Fruit fly (Drosophila melanogaster) whole organism, embryonic: ENCODE data around the gene Lsd-1.

Source experiments
- ATbp ChIP-seq: fragments of 200-800 bp; sonication (Bioruptor generic); optimal IDR thresholded peaks from 2 replicates; lab custom pipeline; 2017; ENCODE audit warnings: missing biosample characterization, mild to moderate bottlenecking, missing genetic modification characterization, missing genetic modification reagents
- Adf1 ChIP-seq: fragments of 200-800 bp; sonication (Bioruptor generic); IDR thresholded peaks from 2 replicates; pipeline ENCODE4 v1.3.6; 2022; ENCODE audit warnings: missing biosample characterization, missing genetic modification characterization
- Atf-2 ChIP-seq: fragments of 200-800 bp; sonication (Bioruptor generic); optimal IDR thresholded peaks from 2 replicates; lab custom pipeline; 2016; ENCODE audit warnings: missing biosample characterization, missing genetic modification characterization
- B-H1 ChIP-seq: fragments of 200-800 bp; sonication (Bioruptor generic); IDR thresholded peaks from 3 replicates; pipeline ENCODE4 v1.3.6; 2022; ENCODE audit warnings: missing biosample characterization, missing genetic modification characterization
- BtbVII ChIP-seq: fragments of 200-800 bp; sonication (Bioruptor generic); optimal IDR thresholded peaks from 3 replicates; lab custom pipeline; 2017; ENCODE audit warnings: missing biosample characterization, mild to moderate bottlenecking, missing genetic modification characterization
- CG10209 ChIP-seq: fragments of 200-800 bp; sonication (Bioruptor generic); optimal IDR thresholded peaks from 3 replicates; lab custom pipeline; 2017; ENCODE audit warnings: missing biosample characterization, mild to moderate bottlenecking, missing genetic modification characterization, missing genetic modification reagents
- CG10274 ChIP-seq: fragments of 200-800 bp; sonication (Bioruptor generic); optimal IDR thresholded peaks from 3 replicates; lab custom pipeline; 2017; ENCODE audit warnings: missing biosample characterization, mild to moderate bottlenecking, missing genetic modification characterization
- CG10543 ChIP-seq: fragments of 200-800 bp; sonication (Bioruptor generic); optimal IDR thresholded peaks from 3 replicates; lab custom pipeline; 2017; ENCODE audit warnings: missing biosample characterization, mild to moderate bottlenecking, missing genetic modification characterization, moderate library complexity
- CG10979 ChIP-seq: fragments of 200-800 bp; sonication (Bioruptor generic); optimal IDR thresholded peaks from 2 replicates; lab custom pipeline; 2018; ENCODE audit warnings: missing biosample characterization, mild to moderate bottlenecking, missing genetic modification characterization, moderate library complexity
- CG11560 ChIP-seq: fragments of 200-800 bp; sonication (Bioruptor generic); IDR thresholded peaks from 3 replicates; pipeline ENCODE4 v1.3.6; 2022; ENCODE audit warnings: missing biosample characterization, missing genetic modification characterization
- CG12236 ChIP-seq: fragments of 200-800 bp; sonication (Bioruptor generic); optimal IDR thresholded peaks from 2 replicates; lab custom pipeline; 2016; ENCODE audit warnings: missing biosample characterization, missing genetic modification characterization
- CG12391 ChIP-seq: fragments of 200-800 bp; sonication (Bioruptor generic); optimal IDR thresholded peaks from 3 replicates; lab custom pipeline; 2018; ENCODE audit warnings: missing biosample characterization, mild to moderate bottlenecking, missing genetic modification characterization, moderate library complexity
- CG12744 ChIP-seq: fragments of 200-800 bp; sonication (Bioruptor generic); optimal IDR thresholded peaks from 2 replicates; lab custom pipeline; 2016; ENCODE audit warnings: missing biosample characterization, missing genetic modification characterization
- CG13424 ChIP-seq: fragments of 200-800 bp; sonication (Bioruptor generic); optimal IDR thresholded peaks from 2 replicates; lab custom pipeline; 2019; ENCODE audit warnings: missing biosample characterization, mild to moderate bottlenecking, missing genetic modification characterization, moderate library complexity
- CG13775 ChIP-seq: fragments of 200-800 bp; sonication (Bioruptor generic); optimal IDR thresholded peaks from 3 replicates; lab custom pipeline; 2017; ENCODE audit warnings: missing biosample characterization, mild to moderate bottlenecking, missing genetic modification characterization
- CG17912 ChIP-seq: fragments of 200-800 bp; sonication (Bioruptor generic); optimal IDR thresholded peaks from 2 replicates; lab custom pipeline; 2018; ENCODE audit warnings: missing biosample characterization, mild to moderate bottlenecking, missing genetic modification characterization
- CG4360 ChIP-seq: fragments of 200-800 bp; sonication (Bioruptor generic); IDR thresholded peaks from 2 replicates; pipeline ENCODE4 v1.3.6; 2022; ENCODE audit warnings: missing biosample characterization, missing genetic modification characterization
- CG43689 ChIP-seq: fragments of 200-800 bp; sonication (Bioruptor generic); IDR thresholded peaks from 2 replicates; pipeline ENCODE4 v1.3.6; 2022; ENCODE audit warnings: missing biosample characterization, missing genetic modification characterization
- CG6254 ChIP-seq: fragments of 200-800 bp; sonication (Bioruptor generic); optimal IDR thresholded peaks from 3 replicates; lab custom pipeline; 2017; ENCODE audit warnings: mild to moderate bottlenecking, missing biosample characterization, missing genetic modification reagents, missing genetic modification characterization
- CG6683 ChIP-seq: fragments of 200-800 bp; sonication (Bioruptor generic); optimal IDR thresholded peaks from 2 replicates; lab custom pipeline; 2017; ENCODE audit warnings: missing biosample characterization, mild to moderate bottlenecking, missing genetic modification characterization, missing genetic modification reagents
- CG6791 ChIP-seq: fragments of 200-800 bp; sonication (Bioruptor generic); IDR thresholded peaks from 3 replicates; pipeline ENCODE4 v1.3.6; 2022; ENCODE audit warnings: missing biosample characterization, missing genetic modification characterization; ENCODE audit not compliant: partially characterized antibody
- CG8924 ChIP-seq: fragments of 200-800 bp; optimal IDR thresholded peaks from 3 replicates; lab custom pipeline; 2019; ENCODE audit warnings: missing biosample characterization, mild to moderate bottlenecking, missing genetic modification characterization, moderate library complexity
- CG9876 ChIP-seq: fragments of 200-800 bp; sonication (Bioruptor generic); optimal IDR thresholded peaks from 2 replicates; lab custom pipeline; 2016; ENCODE audit warnings: missing biosample characterization, missing genetic modification characterization
- Chrac-16 ChIP-seq: fragments of 200-800 bp; sonication (Bioruptor generic); optimal IDR thresholded peaks from 3 replicates; lab custom pipeline; 2016; ENCODE audit warnings: missing biosample characterization, missing genetic modification characterization
- D ChIP-seq, 2 experiments: fragments of 200-800 bp in 1 of 2; fragments of >200 bp in 1 of 2; sonication (Bioruptor generic) in 1 of 2; optimal IDR thresholded peaks; 2 replicates in 1 of 2; 3 replicates in 1 of 2; lab custom pipeline; 2017; ENCODE audit warnings: mild to moderate bottlenecking in 1 of 2, missing biosample characterization in 1 of 2, missing genetic modification characterization in 1 of 2, missing genetic modification reagents in 1 of 2
- Hsf ChIP-seq: fragments of 200-800 bp; sonication (Bioruptor generic); optimal IDR thresholded peaks from 3 replicates; lab custom pipeline; 2016; ENCODE audit warnings: missing biosample characterization, missing genetic modification characterization
- Ssrp ChIP-seq: fragments of 200-800 bp; sonication (Bioruptor generic); optimal IDR thresholded peaks from 2 replicates; lab custom pipeline; 2018; ENCODE audit warnings: missing biosample characterization, mild to moderate bottlenecking, missing genetic modification characterization, moderate library complexity
- Usf ChIP-seq: fragments of 200-800 bp; sonication (Bioruptor generic); optimal IDR thresholded peaks from 2 replicates; lab custom pipeline; 2017; ENCODE audit warnings: missing genotype, missing biosample characterization, missing genetic modification characterization
- YL-1 ChIP-seq: fragments of 200-800 bp; sonication (Bioruptor generic); optimal IDR thresholded peaks from 3 replicates; lab custom pipeline; 2017; ENCODE audit warnings: missing biosample characterization, mild to moderate bottlenecking, missing genetic modification characterization
- bsh ChIP-seq, 2 experiments: fragments of 200-800 bp; sonication (Bioruptor generic); optimal IDR thresholded peaks; 2 replicates each; lab custom pipeline; 2017 to 2018; ENCODE audit warnings: mild to moderate bottlenecking in 2 of 2, missing biosample characterization in 2 of 2, missing genetic modification characterization in 2 of 2, moderate library complexity in 1 of 2
- chif ChIP-seq, 2 experiments: fragments of 200-800 bp; sonication (Bioruptor generic); optimal IDR thresholded peaks; 3 replicates each; lab custom pipeline; 2016; ENCODE audit warnings: missing biosample characterization in 2 of 2, missing genetic modification characterization in 2 of 2
- dati ChIP-seq: fragments of 200-800 bp; sonication (Bioruptor generic); IDR thresholded peaks from 2 replicates; pipeline ENCODE4 v1.3.6; 2022; ENCODE audit warnings: missing biosample characterization, missing genetic modification characterization
- dpn ChIP-seq, 2 experiments: fragments of 200-800 bp; sonication (Bioruptor generic); optimal IDR thresholded peaks; 3 replicates each; lab custom pipeline; 2016; ENCODE audit warnings: missing biosample characterization in 2 of 2, missing genetic modification characterization in 2 of 2
- dysf ChIP-seq: fragments of 200-800 bp; sonication (Bioruptor generic); IDR thresholded peaks from 3 replicates; pipeline ENCODE4 v1.3.6; 2022; ENCODE audit warnings: missing biosample characterization, missing genetic modification characterization
- eve ChIP-seq, 2 experiments: fragments of >200 bp; optimal IDR thresholded peaks; 2 replicates each; lab custom pipeline; 2017; ENCODE audit warnings: missing biosample characterization in 2 of 2, missing genetic modification characterization in 2 of 2
- ewg ChIP-seq: fragments of 200-800 bp; sonication (Bioruptor generic); optimal IDR thresholded peaks from 3 replicates; lab custom pipeline; 2017; ENCODE audit warnings: mild to moderate bottlenecking, missing biosample characterization, missing genetic modification reagents, missing genetic modification characterization
- fd96Cb ChIP-seq: fragments of 200-800 bp; sonication (Bioruptor generic); optimal IDR thresholded peaks from 2 replicates; lab custom pipeline; 2018; ENCODE audit warnings: missing biosample characterization, mild to moderate bottlenecking, missing genetic modification characterization, moderate library complexity
- ftz-f1 ChIP-seq: fragments of 200-800 bp; sonication (Bioruptor generic); optimal IDR thresholded peaks from 2 replicates; lab custom pipeline; 2016; ENCODE audit warnings: missing biosample characterization, missing genetic modification characterization
- gsb ChIP-seq: fragments of 200-800 bp; sonication (Bioruptor generic); IDR thresholded peaks from 2 replicates; pipeline ENCODE4 v1.3.6; 2022; ENCODE audit warnings: missing biosample characterization, missing genetic modification characterization
- kah ChIP-seq: fragments of 200-800 bp; sonication (Bioruptor generic); optimal IDR thresholded peaks from 2 replicates; lab custom pipeline; 2018; ENCODE audit warnings: missing biosample characterization, mild to moderate bottlenecking, missing genetic modification characterization
- luna ChIP-seq: fragments of 200-800 bp; sonication (Bioruptor generic); optimal IDR thresholded peaks from 2 replicates; lab custom pipeline; 2016; ENCODE audit warnings: missing biosample characterization, missing genetic modification characterization
- nerfin-2 ChIP-seq: fragments of 200-800 bp; sonication (Bioruptor generic); IDR thresholded peaks from 2 replicates; pipeline ENCODE4 v1.3.6; 2022; ENCODE audit warnings: missing biosample characterization, missing genetic modification characterization; ENCODE audit not compliant: partially characterized antibody
- sens-2 ChIP-seq: fragments of 200-800 bp; sonication (Bioruptor generic); IDR thresholded peaks from 2 replicates; pipeline ENCODE4 v1.3.6; 2022; ENCODE audit warnings: missing biosample characterization, missing genetic modification characterization
- slbo ChIP-seq: fragments of 200-800 bp; sonication (Bioruptor generic); IDR thresholded peaks from 2 replicates; pipeline ENCODE4 v1.3.6; 2022; ENCODE audit warnings: missing biosample characterization, missing genetic modification characterization
- slou ChIP-seq: fragments of 200-800 bp; sonication (Bioruptor generic); optimal IDR thresholded peaks from 3 replicates; lab custom pipeline; 2016; ENCODE audit warnings: missing biosample characterization, missing genetic modification characterization
- ssp ChIP-seq: fragments of 200-800 bp; sonication (Bioruptor generic); IDR thresholded peaks from 2 replicates; pipeline ENCODE4 v1.3.6; 2022; ENCODE audit warnings: missing biosample characterization, missing genetic modification characterization
- tap ChIP-seq: fragments of 200-800 bp; optimal IDR thresholded peaks from 3 replicates; lab custom pipeline; 2019; ENCODE audit warnings: missing biosample characterization, mild to moderate bottlenecking, missing genetic modification characterization, moderate library complexity
- vnd ChIP-seq: fragments of 200-800 bp; sonication (Bioruptor generic); IDR thresholded peaks from 3 replicates; pipeline ENCODE4 v1.3.6; 2022; ENCODE audit warnings: missing biosample characterization, missing genetic modification characterization; ENCODE audit not compliant: partially characterized antibody
- yki ChIP-seq: fragments of >200 bp; optimal IDR thresholded peaks from 3 replicates; lab custom pipeline; 2018

The Lsd-1 gene

DNA sequence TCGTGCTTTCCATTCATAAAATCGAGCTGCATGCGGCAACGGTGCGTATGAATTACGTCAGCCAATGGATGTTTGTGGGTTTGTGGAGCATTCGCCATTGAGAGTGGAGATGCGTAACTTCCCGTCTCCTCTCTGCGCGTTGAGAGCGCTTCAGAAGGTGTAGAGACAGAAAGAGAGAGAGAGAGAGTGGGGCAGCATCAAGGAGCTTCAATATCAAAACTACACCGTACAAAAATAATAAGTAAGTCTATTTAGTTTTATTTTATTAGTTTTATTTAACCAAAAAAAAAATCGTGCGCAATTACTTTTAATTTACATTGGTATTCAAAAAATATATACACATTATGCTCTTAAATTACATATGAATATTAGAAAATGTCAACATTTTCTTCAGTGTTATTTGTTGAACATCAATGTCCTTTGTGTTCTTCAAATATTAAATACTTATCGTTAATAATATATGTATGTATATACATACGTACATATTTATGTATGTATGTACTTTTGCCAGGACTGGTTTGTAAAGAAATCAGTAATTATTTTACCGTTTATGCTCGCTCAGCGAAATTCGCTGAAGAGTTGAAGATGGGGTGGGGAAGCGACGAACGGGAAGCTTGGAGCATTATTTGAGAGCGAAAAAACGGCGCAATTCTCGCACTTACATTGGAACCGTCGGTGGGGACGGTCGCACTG, 40.8 kb upstream of the Lsd-1 start, which contains the start of gene CG10365 (continued):
- peak in 1 of 2 experiments; percentile 78 for TF ChIP-seq eve (GFP tag; optimal IDR thresholded peaks at IDR 0.05; lab: Kevin White, UChicago)
- peak; percentile 74 for TF ChIP-seq Chrac-16 (GFP tag; lab: Kevin White, UChicago)
- peak; percentile 70 for TF ChIP-seq ewg (GFP tag; lab: Kevin White, UChicago)
- TF ChIP-seq gsb = 0 out of 2 replicates have a peak, but pooled peaks have one; percentile 33
- TF ChIP-seq Hsf (GFP tag; lab: Kevin White, UChicago) = peak; percentile 38
- TF ChIP-seq Adf1 (GFP tag; lab: Robert Waterston, UW) = peak; percentile 50
- TF ChIP-seq CG4360 (GFP tag; lab: Robert Waterston, UW) = no peak
- peak; percentile 89 for TF ChIP-seq BtbVII (GFP tag; lab: Kevin White, UChicago)
- TF ChIP-seq fd96Cb (tag; lab: Kevin White, UChicago) = peak; percentile 86
- TF ChIP-seq ssp (GFP tag; lab: Robert Waterston, UW) = peak; percentile 65
- no peak for TF ChIP-seq CG10274 (GFP tag; lab: Kevin White, UChicago)
- peak; percentile 89 for TF ChIP-seq dysf
- TF ChIP-seq Usf (GFP tag; lab: Kevin White, UChicago) = peak; percentile 25
- TF ChIP-seq CG12744 (GFP tag; lab: Kevin White, UChicago) = no peak
- TF ChIP-seq CG8924 = peak; percentile 85
- no peak for TF ChIP-seq Atf-2 (GFP tag; lab: Kevin White, UChicago)
- TF ChIP-seq dpn (GFP tag; optimal IDR thresholded peaks at IDR 0.05; lab: Kevin White, UChicago) = peak in 1 of 2 experiments; percentile 86
- TF ChIP-seq vnd (GFP tag; lab: Robert Waterston, UW) = no peak
- TF ChIP-seq CG6791 (GFP tag; lab: Robert Waterston, UW) = no peak
- no peak for TF ChIP-seq nerfin-2
- no peak for TF ChIP-seq yki
- TF ChIP-seq CG6254 (GFP tag; lab: Kevin White, UChicago) = peak; percentile 52
- peak; percentile 71 for TF ChIP-seq CG13775 (GFP tag; lab: Kevin White, UChicago)
- TF ChIP-seq CG10543 = peak; percentile 69
- TF ChIP-seq D (optimal IDR thresholded peaks at IDR 0.05; lab: Kevin White, UChicago) = no peak
- peak; percentile 42 for TF ChIP-seq D (GFP tag; optimal IDR thresholded peaks at IDR 0.05; lab: Kevin White, UChicago)
- no peak for TF ChIP-seq YL-1 (GFP tag; lab: Kevin White, UChicago)
- TF ChIP-seq CG17912 = no peak
- TF ChIP-seq chif (GFP tag; optimal IDR thresholded peaks at IDR 0.05; lab: Kevin White, UChicago) = peak in 1 of 2 experiments; percentile 14
- peak; percentile 71 for TF ChIP-seq tap (tag; lab: Kevin White, UChicago)
- TF ChIP-seq CG13424 = peak; percentile 92
- peak; percentile 82 for TF ChIP-seq CG10979 (tag; lab: Kevin White, UChicago)
- peak; percentile 46 for TF ChIP-seq ATbp (GFP tag; lab: Kevin White, UChicago)
- TF ChIP-seq dati = peak; percentile 38; the same call in 1 of the 2 replicates
- TF ChIP-seq bsh (GFP tag; optimal IDR thresholded peaks at IDR 0.05; lab: Kevin White, UChicago) = peak; percentile 16 to 77
- peak; percentile 94 for TF ChIP-seq CG12391
- TF ChIP-seq CG6683 (GFP tag; lab: Kevin White, UChicago) = peak; percentile 85
- TF ChIP-seq luna (GFP tag; lab: Kevin White, UChicago) = no peak
- no peak for TF ChIP-seq ftz-f1
- TF ChIP-seq B-H1 (GFP tag; lab: Robert Waterston, UW) = peak; percentile 77
- no peak for TF ChIP-seq CG12236 (GFP tag; lab: Kevin White, UChicago)
- TF ChIP-seq CG11560 (tag; lab: Robert Waterston, UW) = peak; percentile 51; the same call in 2 of the 3 replicates
- peak; percentile 67 for TF ChIP-seq kah (GFP tag; lab: Kevin White, UChicago)
- TF ChIP-seq CG10209 (GFP tag; lab: Kevin White, UChicago) = peak; percentile 86
- peak; percentile 59 for TF ChIP-seq CG43689
- peak; percentile 94 for TF ChIP-seq slbo (GFP tag; lab: Robert Waterston, UW)
- TF ChIP-seq sens-2 (GFP tag; lab: Robert Waterston, UW) = no peak
- peak; percentile 81 for TF ChIP-seq Ssrp (tag; lab: Kevin White, UChicago)
- TF ChIP-seq CG9876 = no peak
- peak; percentile 57 for TF ChIP-seq slou (GFP tag; lab: Kevin White, UChicago)
